Fruit fly (Drosophila melanogaster) whole organism, prepupa: ENCODE measurements around the gene CG32407.
A peak's percentile ranks its signal among the peaks of the same experiment; 100 is the strongest.

Experiments
- CG10669 ChIP-seq: fragments of 200-800 bp; sonication (Bioruptor generic); optimal IDR thresholded peaks from 3 replicates; lab custom pipeline; 2018; ENCODE audit warnings: missing biosample characterization, mild to moderate bottlenecking, missing genetic modification characterization, moderate library complexity
- CG11294 ChIP-seq: fragments of 200-800 bp; sonication (Bioruptor generic); IDR thresholded peaks from 2 replicates; pipeline ENCODE4 v1.3.6; 2022; ENCODE audit warnings: missing biosample characterization, missing genetic modification characterization
- CG11762 ChIP-seq: fragments of 200-800 bp; sonication (Bioruptor generic); optimal IDR thresholded peaks from 3 replicates; lab custom pipeline; 2016; ENCODE audit warnings: missing biosample characterization, missing genetic modification characterization; ENCODE audit not compliant: insufficient read depth
- CG15336 ChIP-seq: fragments of 200-800 bp; sonication (Bioruptor generic); IDR thresholded peaks from 2 replicates; pipeline ENCODE4 v1.3.6; 2022; ENCODE audit warnings: missing biosample characterization, missing genetic modification characterization
- CG1621 ChIP-seq: fragments of 200-800 bp; sonication (Bioruptor generic); optimal IDR thresholded peaks from 3 replicates; lab custom pipeline; 2018; ENCODE audit warnings: missing biosample characterization, mild to moderate bottlenecking, missing genetic modification characterization
- CG3032 ChIP-seq: fragments of 200-800 bp; optimal IDR thresholded peaks from 2 replicates; lab custom pipeline; 2019; ENCODE audit warnings: missing biosample characterization, mild to moderate bottlenecking, missing genetic modification characterization, moderate library complexity
- CG3919 ChIP-seq: fragments of 200-800 bp; sonication (Bioruptor generic); optimal IDR thresholded peaks from 3 replicates; lab custom pipeline; 2016; ENCODE audit warnings: missing biosample characterization, missing genetic modification characterization
- CG4318 ChIP-seq: fragments of 200-800 bp; sonication (Bioruptor generic); optimal IDR thresholded peaks from 3 replicates; lab custom pipeline; 2017; ENCODE audit warnings: missing biosample characterization, mild to moderate bottlenecking, missing genetic modification characterization
- CG6163 ChIP-seq: fragments of 200-800 bp; sonication (Bioruptor generic); IDR thresholded peaks from 3 replicates; pipeline ENCODE4 v1.3.6; 2022; ENCODE audit warnings: missing biosample characterization, missing genetic modification characterization
- CG6276 ChIP-seq: fragments of 200-800 bp; sonication (Bioruptor generic); optimal IDR thresholded peaks from 2 replicates; lab custom pipeline; 2017; ENCODE audit warnings: missing biosample characterization, mild to moderate bottlenecking, missing genetic modification characterization
- CG6792 ChIP-seq: fragments of 200-800 bp; sonication (Bioruptor generic); optimal IDR thresholded peaks from 3 replicates; lab custom pipeline; 2016; ENCODE audit warnings: missing biosample characterization, missing genetic modification characterization
- CG6808 ChIP-seq: fragments of 200-800 bp; sonication (Bioruptor generic); optimal IDR thresholded peaks from 3 replicates; lab custom pipeline; 2017; ENCODE audit warnings: missing biosample characterization, missing genetic modification characterization, mild to moderate bottlenecking, moderate library complexity, missing genetic modification reagents
- CG6854 ChIP-seq: fragments of 200-800 bp; sonication (Bioruptor generic); optimal IDR thresholded peaks from 2 replicates; lab custom pipeline; 2017; ENCODE audit warnings: missing biosample characterization, mild to moderate bottlenecking, missing genetic modification characterization
- CG7368 ChIP-seq: fragments of 200-800 bp; sonication (Bioruptor generic); optimal IDR thresholded peaks from 3 replicates; lab custom pipeline; 2016; ENCODE audit warnings: missing biosample characterization, missing genetic modification characterization
- CG8119 ChIP-seq: fragments of 200-800 bp; sonication (Bioruptor generic); IDR thresholded peaks from 3 replicates; pipeline ENCODE4 v1.3.6; 2022; ENCODE audit warnings: missing biosample characterization, missing genetic modification characterization
- CG8319 ChIP-seq: fragments of 200-800 bp; sonication (Bioruptor generic); optimal IDR thresholded peaks from 3 replicates; lab custom pipeline; 2016; ENCODE audit warnings: missing biosample characterization, missing genetic modification characterization
- CG8632 ChIP-seq: fragments of 200-800 bp; sonication (Bioruptor generic); optimal IDR thresholded peaks from 3 replicates; lab custom pipeline; 2016; ENCODE audit warnings: missing biosample characterization, missing genetic modification characterization
- CG9139 ChIP-seq: fragments of 200-800 bp; sonication (Bioruptor generic); optimal IDR thresholded peaks from 3 replicates; lab custom pipeline; 2017; ENCODE audit warnings: missing biosample characterization, mild to moderate bottlenecking, missing genetic modification characterization
- Eip75B ChIP-seq: fragments of 200-800 bp; sonication (Bioruptor generic); optimal IDR thresholded peaks from 3 replicates; lab custom pipeline; 2016; ENCODE audit warnings: missing biosample characterization, missing genetic modification characterization
- Eip78C ChIP-seq: fragments of 200-800 bp; sonication (Bioruptor generic); peaks from one replicate; lab custom pipeline; 2016; ENCODE audit warnings: missing biosample characterization, missing genetic modification characterization
- Eip93F ChIP-seq: fragments of 200-800 bp; sonication (Bioruptor generic); optimal IDR thresholded peaks from 2 replicates; lab custom pipeline; 2016; ENCODE audit warnings: missing biosample characterization, mild to moderate bottlenecking, missing genetic modification characterization
- Gug ChIP-seq: fragments of 200-800 bp; sonication (Bioruptor generic); IDR thresholded peaks from 2 replicates; pipeline ENCODE4 v1.3.6; 2022; ENCODE audit warnings: missing biosample characterization, missing genetic modification characterization
- Hr4 ChIP-seq: fragments of 200-800 bp; sonication (Bioruptor generic); optimal IDR thresholded peaks from 3 replicates; lab custom pipeline; 2016; ENCODE audit warnings: missing biosample characterization, missing genetic modification characterization
- Lpt ChIP-seq: fragments of 200-800 bp; sonication (Bioruptor generic); optimal IDR thresholded peaks from 3 replicates; lab custom pipeline; 2016; ENCODE audit warnings: missing biosample characterization, missing genetic modification characterization
- Met ChIP-seq: fragments of 200-800 bp; sonication (Bioruptor generic); optimal IDR thresholded peaks from 3 replicates; lab custom pipeline; 2016; ENCODE audit warnings: missing biosample characterization, missing genetic modification characterization
- Smox ChIP-seq: fragments of 200-800 bp; sonication (Bioruptor generic); optimal IDR thresholded peaks from 3 replicates; lab custom pipeline; 2016; ENCODE audit warnings: missing biosample characterization, missing genetic modification characterization
- Sox102F ChIP-seq: fragments of 200-800 bp; sonication (Bioruptor generic); optimal IDR thresholded peaks from 2 replicates; lab custom pipeline; 2016; ENCODE audit warnings: missing biosample characterization, mild to moderate bottlenecking, missing genetic modification characterization
- Sox15 ChIP-seq: fragments of 200-800 bp; sonication (Bioruptor generic); optimal IDR thresholded peaks from 3 replicates; lab custom pipeline; 2016; ENCODE audit warnings: missing biosample characterization, missing genetic modification characterization
- achi ChIP-seq: fragments of 200-800 bp; sonication (Bioruptor generic); optimal IDR thresholded peaks from 3 replicates; lab custom pipeline; 2016; ENCODE audit warnings: missing biosample characterization, missing genetic modification characterization
- dac ChIP-seq: fragments of 200-800 bp; sonication (Bioruptor generic); optimal IDR thresholded peaks from 2 replicates; lab custom pipeline; 2017; ENCODE audit warnings: missing biosample characterization, mild to moderate bottlenecking, missing genetic modification characterization
- dsx ChIP-seq: fragments of 200-800 bp; optimal IDR thresholded peaks from 3 replicates; lab custom pipeline; 2019; ENCODE audit warnings: missing biosample characterization, mild to moderate bottlenecking, missing genetic modification characterization, moderate library complexity; ENCODE audit not compliant: poor library complexity, severe bottlenecking
- eg ChIP-seq: fragments of 200-800 bp; sonication (Bioruptor generic); IDR thresholded peaks from 3 replicates; pipeline ENCODE4 v1.3.6; 2022; ENCODE audit warnings: missing biosample characterization, missing genetic modification characterization
- esn ChIP-seq: fragments of 200-800 bp; sonication (Bioruptor generic); optimal IDR thresholded peaks from 2 replicates; lab custom pipeline; 2016; ENCODE audit warnings: missing biosample characterization, mild to moderate bottlenecking, missing genetic modification characterization, moderate library complexity
- fkh ChIP-seq: fragments of 200-800 bp; sonication (Bioruptor generic); optimal IDR thresholded peaks from 3 replicates; lab custom pipeline; 2017; ENCODE audit warnings: missing biosample characterization, mild to moderate bottlenecking, missing genetic modification characterization, moderate library complexity
- lz ChIP-seq: fragments of 200-800 bp; sonication (Bioruptor generic); optimal IDR thresholded peaks from 3 replicates; lab custom pipeline; 2016; ENCODE audit warnings: missing biosample characterization, missing genetic modification characterization
- net ChIP-seq: fragments of 200-800 bp; sonication (Bioruptor generic); optimal IDR thresholded peaks from 3 replicates; lab custom pipeline; 2016; ENCODE audit warnings: missing biosample characterization, missing genetic modification characterization
- salr ChIP-seq, 2 experiments: fragments of 200-800 bp; sonication (Bioruptor generic); optimal IDR thresholded peaks; 3 replicates each; lab custom pipeline; 2016 to 2018; ENCODE audit warnings: missing biosample characterization in 2 of 2, missing genetic modification characterization in 2 of 2, mild to moderate bottlenecking in 1 of 2
- spab ChIP-seq: fragments of 200-800 bp; sonication (Bioruptor generic); optimal IDR thresholded peaks from 2 replicates; lab custom pipeline; 2017; ENCODE audit warnings: missing biosample characterization, mild to moderate bottlenecking, missing genetic modification characterization, missing genetic modification reagents
- ss ChIP-seq, 2 experiments: fragments of 200-800 bp; sonication (Bioruptor generic); optimal IDR thresholded peaks; 2 replicates in 1 of 2; 3 replicates in 1 of 2; lab custom pipeline; 2017 to 2018; ENCODE audit warnings: mild to moderate bottlenecking in 2 of 2, missing biosample characterization in 2 of 2, missing genetic modification characterization in 2 of 2, moderate library complexity in 1 of 2
- svp ChIP-seq: fragments of 200-800 bp; sonication (Bioruptor generic); peaks from one replicate; lab custom pipeline; 2016; ENCODE audit warnings: missing biosample characterization, missing genetic modification characterization
- topi ChIP-seq: fragments of 200-800 bp; sonication (Bioruptor generic); optimal IDR thresholded peaks from 3 replicates; lab custom pipeline; 2016; ENCODE audit warnings: missing biosample characterization, missing genetic modification characterization
- vri ChIP-seq: fragments of 200-800 bp; sonication (Bioruptor generic); optimal IDR thresholded peaks from 3 replicates; lab custom pipeline; 2016; ENCODE audit warnings: missing biosample characterization, mild to moderate bottlenecking, missing genetic modification characterization

The CG32407 gene

dm6 chr3L:5945571-5945970 lies 23.7 kb downstream of the CG32407 start (continued):
- TF ChIP-seq CG9139, result peak; percentile 9
- peak; percentile 57 for TF ChIP-seq CG3032
- TF ChIP-seq CG6808 (GFP tag; lab: Kevin White, UChicago), result peak; percentile 55
- no peak for TF ChIP-seq Smox (GFP tag; lab: Kevin White, UChicago)
- TF ChIP-seq vri, result no peak
- no peak for TF ChIP-seq Eip93F (GFP tag; lab: Kevin White, UChicago)
- peak; percentile 58 for TF ChIP-seq CG10669 (GFP tag; lab: Kevin White, UChicago)
- TF ChIP-seq CG15336, result peak; percentile 74
- TF ChIP-seq CG1621 (tag; lab: Kevin White, UChicago), result no peak
- TF ChIP-seq CG8632, result peak; percentile 6
- no peak for TF ChIP-seq CG4318
- peak; percentile 32 for TF ChIP-seq dsx
- no peak for TF ChIP-seq dac
- peak; percentile 56; the same call in 2 of the 3 replicates for TF ChIP-seq eg (GFP tag; lab: Robert Waterston, UW)
- peak; percentile 32; the same call in 1 of the 2 replicates for TF ChIP-seq Gug
- no peak for TF ChIP-seq net
- peak; percentile 33 for TF ChIP-seq achi (GFP tag; lab: Kevin White, UChicago)

- no peak for TF ChIP-seq dac
- TF ChIP-seq CG8319 (GFP tag; lab: Kevin White, UChicago), result no peak
- no peak for TF ChIP-seq Sox102F (GFP tag; lab: Kevin White, UChicago)
- TF ChIP-seq CG11294 (GFP tag; lab: Robert Waterston, UW), result no peak
- no peak for TF ChIP-seq Smox (GFP tag; lab: Kevin White, UChicago)
- peak; percentile 9 for TF ChIP-seq Met (GFP tag; lab: Kevin White, UChicago)
- TF ChIP-seq Eip78C (GFP tag; lab: Kevin White, UChicago), result peak; percentile 29
- peak; percentile 59 for TF ChIP-seq fkh
- no peak for TF ChIP-seq lz (GFP tag; lab: Kevin White, UChicago)
- no peak for TF ChIP-seq topi (GFP tag; lab: Kevin White, UChicago)
- no peak for TF ChIP-seq CG6808 (GFP tag; lab: Kevin White, UChicago)
- no peak for TF ChIP-seq svp (GFP tag; lab: Kevin White, UChicago)
- no peak for TF ChIP-seq salr (GFP tag; optimal IDR thresholded peaks at IDR 0.05; lab: Kevin White, UChicago)
- TF ChIP-seq Eip93F (GFP tag; lab: Kevin White, UChicago), result no peak
- TF ChIP-seq CG8119 (GFP tag; lab: Robert Waterston, UW), result no peak
- TF ChIP-seq, all 60 proteins: peak for 3
These were observed 25.4 kb downstream of the CG32407 start for dm6 chr3L:5947110-5947731.

dm6 chr3L:5950467-5950866 lies 28.6 kb downstream of the CG32407 start, which contains the start of gene Egfrap:
Egfrap (minus strand) TSS chr3L:5950658.
- TF ChIP-seq dac (no peak), Met (GFP tag; lab: Kevin White, UChicago) (no peak), Lpt (GFP tag; lab: Kevin White, UChicago) (peak; percentile 71), CG11762 (GFP tag; lab: Kevin White, UChicago) (no peak), achi (GFP tag; lab: Kevin White, UChicago) (no peak), CG6276 (GFP tag; lab: Kevin White, UChicago) (no peak), dsx (peak; percentile 38), CG6854 (GFP tag; lab: Kevin White, UChicago) (peak; percentile 48), CG8119 (GFP tag; lab: Robert Waterston, UW) (no peak), Sox15 (GFP tag; lab: Kevin White, UChicago) (no peak), CG3919 (GFP tag; lab: Kevin White, UChicago) (peak; percentile 80), vri (no peak), spab (GFP tag; lab: Kevin White, UChicago) (no peak), CG4318 (no peak), esn (peak; percentile 0), net (peak; percentile 12), CG15336 (peak; percentile 25; the same call in 1 of the 2 replicates), Eip78C (GFP tag; lab: Kevin White, UChicago) (peak; percentile 70), CG6792 (GFP tag; lab: Kevin White, UChicago) (no peak), Eip75B (peak; percentile 1), CG6163 (GFP tag; lab: Robert Waterston, UW) (peak; percentile 52; the same call in 1 of the 3 replicates), CG7368 (GFP tag; lab: Kevin White, UChicago) (no peak), Hr4 (no peak), ss (GFP tag; optimal IDR thresholded peaks at IDR 0.05; lab: Kevin White, UChicago) (peak; percentile 7 to 25)
